Worm (Caenorhabditis elegans): ENCODE measurements around the gene abcf-2.

ce11 chrIII:13430162-13430561, 31.9 kb downstream of the abcf-2 start, which contains the start of gene trf-1:
- TF ChIP-seq pqm-1 (tag; optimal IDR thresholded peaks at IDR 0.05) = no peak
- no peak for TF ChIP-seq unc-39 (tag; optimal IDR thresholded peaks at IDR 0.05)
- no peak for TF ChIP-seq nhr-28 (tag; optimal IDR thresholded peaks at IDR 0.05)
- no peak for TF ChIP-seq tbx-2 (tag; optimal IDR thresholded peaks at IDR 0.05)
- TF ChIP-seq zag-1 (tag; optimal IDR thresholded peaks at IDR 0.05) = no peak
- no peak for TF ChIP-seq mdl-1 (tag; optimal IDR thresholded peaks at IDR 0.05)

Data from whole organism, L3 larva.